Worm (Caenorhabditis elegans): Measurements from ENCODE around the gene srt-39.

srt-39 gene

ce11 chrV:12484585-12484984, at the start of gene srt-39:
Gene srt-39, plus strand, starts transcription at chrV:12484885.
- no peak for TF ChIP-seq pha-2 (tag; optimal IDR thresholded peaks at IDR 0.05)
- no peak for TF ChIP-seq unc-86 (tag; optimal IDR thresholded peaks at IDR 0.05)
- TF ChIP-seq hlh-8 (tag; optimal IDR thresholded peaks at IDR 0.05) = no peak
- no peak for TF ChIP-seq eyg-1 (tag; optimal IDR thresholded peaks at IDR 0.05)
- TF ChIP-seq tbx-2 (tag; optimal IDR thresholded peaks at IDR 0.05) = no peak
- TF ChIP-seq lin-11 (tag; optimal IDR thresholded peaks at IDR 0.05) = no peak
- TF ChIP-seq ceh-9 (tag; optimal IDR thresholded peaks at IDR 0.05) = no peak
- TF ChIP-seq ahr-1 (tag; optimal IDR thresholded peaks at IDR 0.05) = no peak
- no peak for TF ChIP-seq sox-2 (GFP tag; IDR thresholded peaks at IDR 0.05)
- no peak for TF ChIP-seq rnt-1 (tag; optimal IDR thresholded peaks at IDR 0.05)
- TF ChIP-seq pros-1 (tag; optimal IDR thresholded peaks at IDR 0.05) = no peak
- no peak for TF ChIP-seq fkh-10 (GFP tag; optimal IDR thresholded peaks at IDR 0.05)
- no peak for TF ChIP-seq ama-1 (optimal IDR thresholded peaks at IDR 0.05)
- TF ChIP-seq fax-1 (tag; optimal IDR thresholded peaks at IDR 0.05) = no peak
- no peak for TF ChIP-seq ets-4 (tag; optimal IDR thresholded peaks at IDR 0.05)
- no peak for TF ChIP-seq F13H6.1 (tag; optimal IDR thresholded peaks at IDR 0.05)
- TF ChIP-seq hlh-13 (GFP tag; optimal IDR thresholded peaks at IDR 0.05) = no peak
- TF ChIP-seq lim-6 (tag; optimal IDR thresholded peaks at IDR 0.05) = no peak

ce11 chrV:12441420-12441819, 43.3 kb upstream of the srt-39 start, which contains the start of gene pals-37:
Gene pals-37, minus strand, starts transcription at chrV:12441520.
- no peak for TF ChIP-seq nhr-11 (tag; optimal IDR thresholded peaks at IDR 0.05)
- TF ChIP-seq ceh-18 (tag; optimal IDR thresholded peaks at IDR 0.05) = no peak
- no peak for TF ChIP-seq hlh-30 (tag; optimal IDR thresholded peaks at IDR 0.05; ENCODE audit: insufficient read depth)
- TF ChIP-seq unc-42 (tag; optimal IDR thresholded peaks at IDR 0.05) = no peak

DNA sequence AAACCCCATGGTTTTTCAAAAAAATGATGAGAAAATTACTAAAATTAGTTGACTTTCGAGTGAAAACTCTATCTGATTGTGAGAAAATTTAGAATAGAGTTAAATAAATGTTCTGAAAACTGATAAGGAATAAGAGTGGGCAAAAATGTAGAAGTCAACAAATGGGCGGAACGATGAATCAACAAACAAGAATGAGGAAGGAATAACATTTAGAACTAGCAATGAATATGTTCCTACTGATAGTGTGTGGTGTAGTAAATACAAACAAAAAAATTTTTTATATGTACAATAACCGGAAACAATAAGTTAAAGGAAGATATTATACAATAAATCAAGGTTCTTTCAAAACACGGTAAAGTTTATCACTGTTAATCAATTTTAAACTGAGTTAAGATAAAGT, 40.9 kb upstream of the srt-39 start, which contains the start of gene pals-39:
Gene pals-39 (minus strand): TSS at position 101 of the 400 bp plus-strand sequence.
- TF ChIP-seq ttx-3 (tag; optimal IDR thresholded peaks at IDR 0.05) (no peak), pha-2 (tag; optimal IDR thresholded peaks at IDR 0.05) (no peak), hlh-30 (tag; optimal IDR thresholded peaks at IDR 0.05; ENCODE audit: insufficient read depth) (no peak), npax-4 (tag; optimal IDR thresholded peaks at IDR 0.05) (no peak), pros-1 (tag; optimal IDR thresholded peaks at IDR 0.05) (no peak), hlh-15 (tag; optimal IDR thresholded peaks at IDR 0.05) (no peak), gmeb-2 (tag; optimal IDR thresholded peaks at IDR 0.05) (no peak), K02D7.2 (tag; optimal IDR thresholded peaks at IDR 0.05) (no peak), che-1 (tag; optimal IDR thresholded peaks at IDR 0.05) (no peak), ceh-9 (tag; optimal IDR thresholded peaks at IDR 0.05) (no peak), odd-2 (tag; optimal IDR thresholded peaks at IDR 0.05) (no peak), ref-2 (tag; optimal IDR thresholded peaks at IDR 0.05) (no peak), K09A11.1 (tag; optimal IDR thresholded peaks at IDR 0.05; ENCODE audit: insufficient read depth) (no peak), ceh-19 (GFP tag; optimal IDR thresholded peaks at IDR 0.05) (no peak), ahr-1 (tag; optimal IDR thresholded peaks at IDR 0.05) (no peak)

DNA sequence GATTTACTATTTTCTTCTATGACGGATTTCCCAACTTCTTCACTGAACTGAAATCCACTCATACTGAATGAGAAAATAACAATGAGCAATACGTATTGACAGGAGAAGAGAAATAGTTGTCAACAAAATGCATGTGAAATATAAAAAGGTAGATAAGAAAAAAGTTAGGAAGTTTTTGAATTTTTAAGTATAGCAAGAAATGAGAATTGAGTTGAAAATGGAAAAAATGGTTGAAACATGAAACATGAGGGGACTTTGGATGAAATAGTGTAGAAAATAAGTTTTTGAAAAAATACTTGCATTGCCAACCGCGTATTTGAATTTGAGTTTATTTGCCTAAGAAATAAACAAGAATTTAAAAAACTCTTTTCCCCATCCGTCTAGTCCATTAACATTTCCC, 37.8 kb upstream of the srt-39 start, which contains the start of the genes pals-38 and C54D10.9:
Gene pals-38 (minus strand): TSS at position 101 of the 400 bp plus-strand sequence.
Gene C54D10.9 (plus strand): TSS at position 259 of the 400 bp plus-strand sequence.
- TF ChIP-seq sox-2 (GFP tag; IDR thresholded peaks at IDR 0.05) = no peak
- no peak for TF ChIP-seq ttx-3 (tag; optimal IDR thresholded peaks at IDR 0.05)
- no peak for TF ChIP-seq pha-2 (tag; optimal IDR thresholded peaks at IDR 0.05)
- TF ChIP-seq hlh-8 (tag; optimal IDR thresholded peaks at IDR 0.05) = no peak
- TF ChIP-seq ceh-14 (tag; optimal IDR thresholded peaks at IDR 0.05) = no peak
- no peak for TF ChIP-seq ama-1 (optimal IDR thresholded peaks at IDR 0.05)

DNA sequence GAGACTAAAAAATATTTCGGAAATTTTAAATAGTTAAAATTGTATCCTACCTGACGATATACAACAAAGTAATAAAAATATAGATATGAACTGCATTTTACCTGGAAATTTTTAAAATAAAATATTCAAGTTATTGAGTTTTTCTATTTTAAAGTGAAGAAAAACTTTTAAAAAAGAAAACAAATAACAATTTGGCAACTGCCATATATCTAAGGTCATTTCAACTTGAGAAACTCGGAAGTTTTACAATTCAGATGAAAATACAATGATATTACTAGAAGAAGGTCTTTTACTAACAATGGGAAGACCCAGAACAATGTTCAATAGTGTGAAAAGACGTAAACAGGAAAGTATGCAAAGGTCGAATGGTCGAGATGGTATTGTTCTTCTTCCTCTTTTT, 34.8 kb upstream of the srt-39 start, which contains the start of gene C54D10.10:
Gene C54D10.10 (minus strand): TSS at position 101 of the 400 bp plus-strand sequence.
- TF ChIP-seq ets-4 (tag; optimal IDR thresholded peaks at IDR 0.05) (no peak), ceh-22 (tag; optimal IDR thresholded peaks at IDR 0.05) (no peak), dve-1 (tag; optimal IDR thresholded peaks at IDR 0.05) (no peak), mec-3 (tag; optimal IDR thresholded peaks at IDR 0.05; ENCODE audit: borderline replicate concordance) (no peak), T23F11.4 (GFP tag; optimal IDR thresholded peaks at IDR 0.05) (no peak), ceh-48 (tag; optimal IDR thresholded peaks at IDR 0.05) (no peak), rnt-1 (tag; optimal IDR thresholded peaks at IDR 0.05) (no peak), ceh-19 (GFP tag; optimal IDR thresholded peaks at IDR 0.05) (no peak), Y22D7AL.16 (tag; optimal IDR thresholded peaks at IDR 0.05) (no peak), ceh-18 (tag; optimal IDR thresholded peaks at IDR 0.05) (no peak), ttx-3 (tag; optimal IDR thresholded peaks at IDR 0.05) (no peak), ceh-14 (tag; optimal IDR thresholded peaks at IDR 0.05) (no peak), ama-1 (optimal IDR thresholded peaks at IDR 0.05) (no peak)
